2 worm cellular contexts compared by ENCODE assay signal in the genomic region with DNA sequence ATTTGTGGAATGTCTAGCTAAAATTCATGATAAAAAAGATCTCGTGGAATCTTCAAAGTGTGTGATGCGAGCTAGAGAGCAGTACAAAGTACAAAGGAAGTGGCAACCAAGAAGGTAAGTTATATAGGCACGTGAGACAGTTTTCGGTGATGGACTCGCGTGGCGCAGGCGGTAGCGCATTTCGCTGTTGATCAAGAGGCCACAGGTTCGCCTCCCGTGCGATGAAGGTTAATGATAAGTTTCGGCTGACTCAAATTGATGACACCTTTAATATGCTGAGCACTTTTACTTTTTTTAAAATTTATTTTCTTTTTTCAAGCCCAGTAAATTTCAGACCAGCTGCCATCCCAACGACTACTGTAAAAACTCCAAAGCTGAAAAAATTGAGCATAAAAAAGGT.
TF ChIP-seq lines count a peak whose summit lies in the region.

No protein-coding gene starts in this region.

TF ChIP-seq in whole organism, L4 larva, 104 proteins besides CTCF, POLR2A, EP300 and RAD21 (continued from another document):
- TF ChIP-seq skn-1 (tag; optimal IDR thresholded peaks at IDR 0.05; lab: Kevin White, UChicago) (no peak), unc-39 (tag; optimal IDR thresholded peaks at IDR 0.05; lab: Kevin White, UChicago) (no peak), gei-8 (GFP tag; optimal IDR thresholded peaks at IDR 0.05; lab: Kevin White, UChicago) (peak; percentile 32), daf-12 (tag; optimal IDR thresholded peaks at IDR 0.05; lab: Kevin White, UChicago) (no peak), pqm-1 (tag; optimal IDR thresholded peaks at IDR 0.05; lab: Kevin White, UChicago) (no peak), nhr-28 (tag; optimal IDR thresholded peaks at IDR 0.05; lab: Kevin White, UChicago) (no peak), egl-43 (GFP tag; IDR thresholded peaks at IDR 0.05; lab: Robert Waterston, UW) (peak; percentile 92), zag-1 (tag; optimal IDR thresholded peaks at IDR 0.05; lab: Kevin White, UChicago) (no peak), ceh-62 (tag; optimal IDR thresholded peaks at IDR 0.05; lab: Kevin White, UChicago) (no peak), mdt-29 (GFP tag; IDR thresholded peaks at IDR 0.05; lab: Robert Waterston, UW) (0 out of 2 replicates have a peak, but pooled peaks have one; percentile 54), Y105C5A.15 (GFP tag; IDR thresholded peaks at IDR 0.05; lab: Robert Waterston, UW) (peak; percentile 81; the same call in 1 of the 2 replicates), duxl-1 (tag; optimal IDR thresholded peaks at IDR 0.05; lab: Kevin White, UChicago; ENCODE audit: poor library complexity) (peak; percentile 81), lin-13 (GFP tag; optimal IDR thresholded peaks at IDR 0.05; lab: Kevin White, UChicago) (no peak), madf-5 (GFP tag; IDR thresholded peaks at IDR 0.05; lab: Robert Waterston, UW) (peak; percentile 74 to 93; a peak in 3 of 4 replicates), hlh-11 (tag; optimal IDR thresholded peaks at IDR 0.05; lab: Kevin White, UChicago) (peak; percentile 18), lin-15B (tag; optimal IDR thresholded peaks at IDR 0.05; lab: Kevin White, UChicago) (no peak), arid-1 (GFP tag; conservative IDR thresholded peaks at IDR 0.05; lab: Robert Waterston, UW) (peak; percentile 90), F37D6.2 (tag; optimal IDR thresholded peaks at IDR 0.05; lab: Kevin White, UChicago) (no peak), aha-1 (tag; lab: Kevin White, UChicago) (no peak), zfp-2 (tag; optimal IDR thresholded peaks at IDR 0.05; lab: Kevin White, UChicago) (no peak), Y5F2A.4 (GFP tag; optimal IDR thresholded peaks at IDR 0.05; lab: Kevin White, UChicago) (peak; percentile 60), tag-97 (GFP tag; IDR thresholded peaks at IDR 0.05; lab: Robert Waterston, UW) (no peak), F10B5.3 (tag; optimal IDR thresholded peaks at IDR 0.05; lab: Kevin White, UChicago) (no peak), ceh-44 (GFP tag; IDR thresholded peaks at IDR 0.05; lab: Robert Waterston, UW) (0 out of 2 replicates have a peak, but pooled peaks have one; percentile 28), hif-1 (tag; optimal IDR thresholded peaks at IDR 0.05; lab: Kevin White, UChicago) (no peak), saeg-2 (GFP tag; IDR thresholded peaks at IDR 0.05; lab: Robert Waterston, UW) (peak; percentile 86), nhr-41 (GFP tag; IDR thresholded peaks at IDR 0.05; lab: Robert Waterston, UW) (peak; percentile 82; the same call in 1 of the 2 replicates), hmg-1.1 (GFP tag; IDR thresholded peaks at IDR 0.05; lab: Robert Waterston, UW) (peak; percentile 58; the same call in 1 of the 2 replicates), attf-4 (tag; optimal IDR thresholded peaks at IDR 0.05; lab: Kevin White, UChicago) (no peak), ztf-11 (tag; optimal IDR thresholded peaks at IDR 0.05; lab: Kevin White, UChicago) (no peak), daf-8 (GFP tag; IDR thresholded peaks at IDR 0.05; lab: Robert Waterston, UW) (no peak), nhr-102 (tag; optimal IDR thresholded peaks at IDR 0.05; lab: Kevin White, UChicago) (peak; percentile 44), Y48G9A.11 (GFP tag; IDR thresholded peaks at IDR 0.05; lab: Robert Waterston, UW) (peak; percentile 46; the same call in 1 of the 2 replicates), dmd-9 (GFP tag; IDR thresholded peaks at IDR 0.05; lab: Robert Waterston, UW) (no peak), set-16 (GFP tag; IDR thresholded peaks at IDR 0.05; lab: Robert Waterston, UW) (peak; percentile 20; the same call in 1 of the 2 replicates), dmd-6 (GFP tag; IDR thresholded peaks at IDR 0.05; lab: Robert Waterston, UW) (peak; percentile 55), dve-1 (tag; optimal IDR thresholded peaks at IDR 0.05; lab: Kevin White, UChicago; ENCODE audit: insufficient read depth) (peak; percentile 28), snpc-1.2 (GFP tag; IDR thresholded peaks at IDR 0.05; lab: Robert Waterston, UW) (peak; percentile 84), lin-29 (GFP tag; IDR thresholded peaks at IDR 0.05; lab: Robert Waterston, UW) (no peak)
TF ChIP-seq in whole organism, L4 larva: peak in this region for 50.

TF ChIP-seq in whole organism, young adult, 124 proteins besides CTCF, POLR2A, EP300 and RAD21 (continued from another document):
- TF ChIP-seq egrh-3 (GFP tag; IDR thresholded peaks at IDR 0.05; lab: Robert Waterston, UW) (0 out of 2 replicates have a peak, but pooled peaks have one; percentile 30), tbp1 (GFP tag; optimal IDR thresholded peaks at IDR 0.05; lab: Kevin White, UChicago) (peak; percentile 90), madf-6 (GFP tag; IDR thresholded peaks at IDR 0.05; lab: Robert Waterston, UW) (peak; percentile 72), him-1 (tag; optimal IDR thresholded peaks at IDR 0.05; lab: Kevin White, UChicago) (peak; percentile 64), ceh-79 (tag; optimal IDR thresholded peaks at IDR 0.05; lab: Kevin White, UChicago) (peak; percentile 5), bed-1 (GFP tag; IDR thresholded peaks at IDR 0.05; lab: Robert Waterston, UW) (no peak), athp-1 (tag; optimal IDR thresholded peaks at IDR 0.05; lab: Kevin White, UChicago) (peak; percentile 69), egl-44 (GFP tag; IDR thresholded peaks at IDR 0.05; lab: Robert Waterston, UW) (peak; percentile 66; the same call in 1 of the 2 replicates), lsl-1 (GFP tag; optimal IDR thresholded peaks at IDR 0.05; lab: Kevin White, UChicago) (peak; percentile 44), zfh-2 (GFP tag; conservative IDR thresholded peaks at IDR 0.05; lab: Robert Waterston, UW) (no peak), B0261.1 (tag; optimal IDR thresholded peaks at IDR 0.05; lab: Kevin White, UChicago) (peak; percentile 75), aptf-2 (GFP tag; conservative IDR thresholded peaks at IDR 0.05; lab: Robert Waterston, UW) (no peak), lin-54 (GFP tag; optimal IDR thresholded peaks at IDR 0.05; lab: Kevin White, UChicago) (no peak), sptf-2 (GFP tag; optimal IDR thresholded peaks at IDR 0.05; lab: Kevin White, UChicago) (peak; percentile 8), ceh-27 (GFP tag; optimal IDR thresholded peaks at IDR 0.05; lab: Kevin White, UChicago) (peak; percentile 59), F37B4.10 (GFP tag; IDR thresholded peaks at IDR 0.05; lab: Robert Waterston, UW) (no peak), unc-130 (GFP tag; optimal IDR thresholded peaks at IDR 0.05; lab: Kevin White, UChicago) (peak; percentile 36), mxl-1 (tag; optimal IDR thresholded peaks at IDR 0.05; lab: Kevin White, UChicago) (peak; percentile 87), lin-26 (GFP tag; IDR thresholded peaks at IDR 0.05; lab: Robert Waterston, UW) (peak; percentile 96), akir-1 (GFP tag; optimal IDR thresholded peaks at IDR 0.05; lab: Kevin White, UChicago) (no peak), hsf-1 (GFP tag; IDR thresholded peaks at IDR 0.05; lab: Robert Waterston, UW) (peak; percentile 60; the same call in 1 of the 2 replicates), F33H1.4 (GFP tag; IDR thresholded peaks at IDR 0.05; lab: Robert Waterston, UW) (0 out of 2 replicates have a peak, but pooled peaks have one; percentile 28), ceh-58 (GFP tag; IDR thresholded peaks at IDR 0.05; lab: Robert Waterston, UW) (no peak), die-1 (tag; optimal IDR thresholded peaks at IDR 0.05; lab: Kevin White, UChicago) (peak; percentile 94), F39B2.1 (GFP tag; IDR thresholded peaks at IDR 0.05; lab: Robert Waterston, UW) (no peak), Y53G8AR.9 (GFP tag; conservative IDR thresholded peaks at IDR 0.05; lab: Robert Waterston, UW) (peak; percentile 57; the same call in 1 of the 2 replicates), lag-1 (GFP tag; IDR thresholded peaks at IDR 0.05; lab: Robert Waterston, UW) (no peak), nhr-80 (tag; optimal IDR thresholded peaks at IDR 0.05; lab: Kevin White, UChicago) (peak; percentile 30), lin-35 (GFP tag; optimal IDR thresholded peaks at IDR 0.05; lab: Kevin White, UChicago) (no peak), xnd-1 (tag; optimal IDR thresholded peaks at IDR 0.05; lab: Kevin White, UChicago) (no peak), pha-4 (tag; optimal IDR thresholded peaks at IDR 0.05; lab: Kevin White, UChicago) (no peak), F10E7.11 (tag; optimal IDR thresholded peaks at IDR 0.05; lab: Kevin White, UChicago) (no peak), dpl-1 (GFP tag; optimal IDR thresholded peaks at IDR 0.05; lab: Kevin White, UChicago) (no peak), Y79H2A.3 (GFP tag; conservative IDR thresholded peaks at IDR 0.05; lab: Robert Waterston, UW) (0 out of 2 replicates have a peak, but pooled peaks have one; percentile 33), mcd-1 (GFP tag; IDR thresholded peaks at IDR 0.05; lab: Robert Waterston, UW) (peak; percentile 55), tlf-1 (GFP tag; optimal IDR thresholded peaks at IDR 0.05; lab: Kevin White, UChicago) (peak; percentile 21), D2030.7 (GFP tag; IDR thresholded peaks at IDR 0.05; lab: Robert Waterston, UW) (peak; percentile 70), ceh-91 (GFP tag; IDR thresholded peaks at IDR 0.05; lab: Robert Waterston, UW) (no peak), ztf-22 (GFP tag; optimal IDR thresholded peaks at IDR 0.05; lab: Kevin White, UChicago) (no peak)
